Worm (Caenorhabditis elegans) whole organism, L1 larva: ENCODE results near the gene nhr-185.
A peak's percentile ranks its signal among the peaks of the same experiment; 100 is the strongest.

ENCODE experiments used
- C34B4.2 ChIP-seq: sonication (generic microtip); optimal IDR thresholded peaks from 2 replicates; lab custom pipeline; 2017; ENCODE audit warnings: mild to moderate bottlenecking, missing genetic modification characterization, missing compliant biosample characterization
- F16B12.6 ChIP-seq: fragments of 150-350 bp; optimal IDR thresholded peaks from 2 replicates; lab custom pipeline; 2014; ENCODE audit warnings: missing biosample characterization, missing genetic modification characterization
- Y116A8C.19 ChIP-seq: sonication (generic microtip); optimal IDR thresholded peaks from 2 replicates; lab custom pipeline; 2016; ENCODE audit warnings: missing compliant biosample characterization, missing genetic modification characterization, borderline replicate concordance
- ceh-63 ChIP-seq: fragments of 200-800 bp; sonication (Bioruptor generic); optimal IDR thresholded peaks from 2 replicates; lab custom pipeline; 2018; ENCODE audit warnings: mild to moderate bottlenecking, missing genetic modification characterization, missing compliant biosample characterization
- ceh-88 ChIP-seq: fragments of 200-800 bp; sonication (Bioruptor generic); IDR thresholded peaks from 2 replicates; pipeline ENCODE4 v1.3.6; 2022; ENCODE audit warnings: missing genetic modification characterization, missing compliant biosample characterization
- dpl-1 ChIP-seq, 3 experiments: fragments of 150-350 bp in 2 of 3; sonication (generic microtip) in 1 of 3; optimal IDR thresholded peaks; 2 replicates each; lab custom pipeline; 2014 to 2017; ENCODE audit warnings: missing biosample characterization in 3 of 3, missing genetic modification characterization in 3 of 3, missing genetic modification reagents in 3 of 3
- efl-1 ChIP-seq, 4 experiments: fragments of 150-350 bp; optimal IDR thresholded peaks in 3 of 4; peaks in 1 of 4; 1 replicate in 1 of 4; 2 replicates in 3 of 4; lab custom pipeline; 2014; ENCODE audit warnings: missing biosample characterization in 2 of 4, missing genetic modification characterization in 2 of 4, missing genetic modification reagents in 2 of 4
- egl-13 ChIP-seq: sonication (generic microtip); optimal IDR thresholded peaks from 2 replicates; lab custom pipeline; 2016; ENCODE audit warnings: missing genotype, missing genetic modification reagents, missing genetic modification characterization, missing compliant biosample characterization
- elt-2 ChIP-seq: sonication (generic microtip); optimal IDR thresholded peaks from 2 replicates; lab custom pipeline; 2016; ENCODE audit warnings: missing genetic modification characterization, mild to moderate bottlenecking, inconsistent platforms, missing compliant biosample characterization, missing genetic modification reagents
- elt-3 ChIP-seq, 6 experiments: fragments of 150-350 bp in 1 of 6; sonication (generic microtip); optimal IDR thresholded peaks; 2 replicates each; lab custom pipeline; 2017 to 2018; ENCODE audit warnings: missing biosample characterization in 6 of 6, missing genetic modification characterization in 6 of 6, inconsistent platforms in 1 of 6
- fkh-10 ChIP-seq: sonication (generic microtip); optimal IDR thresholded peaks from 2 replicates; lab custom pipeline; 2017; ENCODE audit warnings: missing biosample characterization, missing genetic modification reagents, missing genetic modification characterization
- grh-1 ChIP-seq: fragments of 200-800 bp; sonication (Bioruptor generic); IDR thresholded peaks from 2 replicates; pipeline ENCODE4 v1.3.6; 2022; ENCODE audit warnings: missing genetic modification reagents, missing genetic modification characterization, missing compliant biosample characterization
- hlh-17 ChIP-seq: fragments of 200-800 bp; sonication (Bioruptor generic); optimal IDR thresholded peaks from 2 replicates; lab custom pipeline; 2018; ENCODE audit warnings: missing genetic modification characterization, mild to moderate bottlenecking, missing compliant biosample characterization, moderate library complexity, borderline replicate concordance
- isw-1 ChIP-seq: fragments of 200-800 bp; sonication (Bioruptor generic); IDR thresholded peaks from 2 replicates; pipeline ENCODE4 v1.3.6; 2022; ENCODE audit warnings: missing genetic modification characterization, missing compliant biosample characterization
- jun-1 ChIP-seq: fragments of 150-350 bp; optimal IDR thresholded peaks from 2 replicates; lab custom pipeline; 2014; ENCODE audit warnings: missing biosample characterization, missing genetic modification reagents, missing genetic modification characterization
- nhr-12 ChIP-seq: sonication (generic microtip); optimal IDR thresholded peaks from 2 replicates; lab custom pipeline; 2017; ENCODE audit warnings: missing biosample characterization, missing genetic modification characterization
- nhr-19 ChIP-seq: fragments of 200-800 bp; sonication (Bioruptor generic); conservative IDR thresholded peaks from 2 replicates; pipeline ENCODE4 v1.3.6; 2022; ENCODE audit warnings: missing genetic modification characterization, missing compliant biosample characterization
- nhr-20 ChIP-seq: sonication (generic microtip); optimal IDR thresholded peaks from 2 replicates; lab custom pipeline; 2016; ENCODE audit warnings: mild to moderate bottlenecking, missing genetic modification characterization, missing compliant biosample characterization
- nhr-47 ChIP-seq: sonication (generic microtip); optimal IDR thresholded peaks from 2 replicates; lab custom pipeline; 2016; ENCODE audit warnings: mild to moderate bottlenecking, missing genetic modification characterization, moderate library complexity, missing compliant biosample characterization
- nhr-85 ChIP-seq: sonication (generic microtip); peaks from one replicate; lab custom pipeline; 2016; ENCODE audit warnings: missing genetic modification characterization, inconsistent platforms, missing compliant biosample characterization
- tlp-1 ChIP-seq: fragments of 150-350 bp; optimal IDR thresholded peaks from 2 replicates; lab custom pipeline; 2014; ENCODE audit warnings: missing biosample characterization, missing genetic modification characterization
- unc-62 ChIP-seq: fragments of 150-350 bp; optimal IDR thresholded peaks from 2 replicates; lab custom pipeline; 2014; ENCODE audit warnings: missing biosample characterization, missing genetic modification reagents, missing genetic modification characterization
- vab-15 ChIP-seq: sonication (generic microtip); optimal IDR thresholded peaks from 2 replicates; lab custom pipeline; 2017; ENCODE audit warnings: missing genotype, mild to moderate bottlenecking, missing genetic modification characterization, missing compliant biosample characterization
- ztf-11 ChIP-seq, 2 experiments: sonication (generic microtip); optimal IDR thresholded peaks; 2 replicates each; lab custom pipeline; 2016 to 2017; ENCODE audit warnings: missing genetic modification characterization in 2 of 2, missing biosample characterization in 1 of 2, missing compliant biosample characterization in 1 of 2

The nhr-185 gene

ce11 chrV:3803343-3803742, 43.8 kb downstream of the nhr-185 start, which contains the start of gene cyp-33C8 (continued):
- TF ChIP-seq dpl-1 (GFP tag; optimal IDR thresholded peaks at IDR 0.05; lab: Kevin White, UChicago) (peak in 2 of 3 experiments; percentile 9 to 21), ztf-11 (tag; optimal IDR thresholded peaks at IDR 0.05; lab: Kevin White, UChicago) (no peak), jun-1 (peak; percentile 57), F16B12.6 (tag; lab: Kevin White, UChicago) (no peak), nhr-19 (GFP tag; lab: Robert Waterston, UW) (peak; percentile 24; the same call in 1 of the 2 replicates), nhr-20 (tag; lab: Kevin White, UChicago) (peak; percentile 53)

ce11 chrV:3801787-3802417, 45.3 kb downstream of the nhr-185 start:
- TF ChIP-seq Y116A8C.19 (tag; lab: Kevin White, UChicago): no peak
- TF ChIP-seq ceh-88: no peak
- TF ChIP-seq efl-1 (optimal IDR thresholded peaks at IDR 0.05; lab: Kevin White, UChicago): no peak
- peak in 1 of 2 experiments; percentile 24 for TF ChIP-seq efl-1 (GFP tag; optimal IDR thresholded peaks at IDR 0.05 in 1 of 2; lab: Kevin White, UChicago)
- TF ChIP-seq, all 84 proteins: peak for 1

- TF ChIP-seq fkh-10 (GFP tag; lab: Kevin White, UChicago): no peak
- TF ChIP-seq isw-1 (GFP tag; lab: Robert Waterston, UW): no peak
- no peak for TF ChIP-seq nhr-12
- no peak for TF ChIP-seq C34B4.2 (tag; lab: Kevin White, UChicago)
- no peak for TF ChIP-seq egl-13
- no peak for TF ChIP-seq tlp-1 (tag; lab: Kevin White, UChicago)
- no peak for TF ChIP-seq elt-3 (tag; optimal IDR thresholded peaks at IDR 0.05; lab: Kevin White, UChicago)
- no peak for TF ChIP-seq grh-1 (GFP tag; lab: Robert Waterston, UW)
- no peak for TF ChIP-seq nhr-47
- no peak for TF ChIP-seq unc-62 (GFP tag; lab: Kevin White, UChicago)
- TF ChIP-seq elt-2 (tag; lab: Kevin White, UChicago): no peak
- TF ChIP-seq hlh-17 (GFP tag; lab: Kevin White, UChicago): no peak
- TF ChIP-seq vab-15 (tag; lab: Kevin White, UChicago): no peak
Measured at ce11 chrV:3800378-3800777, 46.8 kb downstream of the nhr-185 start, which contains the start of gene srt-30. srt-30 (minus strand) TSS chrV:3800478.

ce11 chrV:3799737-3800136, 47.4 kb downstream of the nhr-185 start:
- peak; percentile 0 for TF ChIP-seq nhr-85 (tag; lab: Kevin White, UChicago)
- no peak for TF ChIP-seq ceh-63
